Fruit fly (Drosophila melanogaster): Measurements from ENCODE around the gene AhcyL2.

The AhcyL2 gene

dm6 chr3R:16987220-16987923 is 5.4 kb upstream of the AhcyL2 start, which contains the start of gene CG18622 (continued):
- TF ChIP-seq lov (optimal IDR thresholded peaks at IDR 0.05) (no peak), lov (GFP tag; IDR thresholded peaks at IDR 0.05) (no peak), tna (GFP tag; IDR thresholded peaks at IDR 0.05; ENCODE audit: partially characterized antibody) (no peak; the same call in 1 of the 2 replicates), CG14050 (GFP tag; IDR thresholded peaks at IDR 0.05) (no peak), CG11560 (tag; IDR thresholded peaks at IDR 0.05) (0 out of 3 replicates have a peak, but pooled peaks have one; percentile 6), p53 (GFP tag; optimal IDR thresholded peaks at IDR 0.05) (no peak), twi (tag; optimal IDR thresholded peaks at IDR 0.05) (no peak), cad (GFP tag; optimal IDR thresholded peaks at IDR 0.05) (no peak), wor (GFP tag; IDR thresholded peaks at IDR 0.05) (no peak), mirr (GFP tag; optimal IDR thresholded peaks at IDR 0.05) (peak; percentile 75), CG42726 (GFP tag; IDR thresholded peaks at IDR 0.05; ENCODE audit: partially characterized antibody) (no peak), pb (GFP tag; optimal IDR thresholded peaks at IDR 0.05) (no peak), BEAF-32 (GFP tag; optimal IDR thresholded peaks at IDR 0.05) (no peak), Ada2b (GFP tag; IDR thresholded peaks at IDR 0.05) (0 out of 2 replicates have a peak, but pooled peaks have one; percentile 3), gsb-n (tag; optimal IDR thresholded peaks at IDR 0.05) (no peak), E2f1 (GFP tag; IDR thresholded peaks at IDR 0.05) (no peak), da (GFP tag; optimal IDR thresholded peaks at IDR 0.05) (no peak), CG12299 (tag; optimal IDR thresholded peaks at IDR 0.05) (no peak), CG2129 (GFP tag; IDR thresholded peaks at IDR 0.05; ENCODE audit: partially characterized antibody) (no peak), yki (optimal IDR thresholded peaks at IDR 0.05) (no peak), Dbx (GFP tag; IDR thresholded peaks at IDR 0.05) (peak; percentile 74; the same call in 2 of the 3 replicates), Hr78 (GFP tag; optimal IDR thresholded peaks at IDR 0.05) (no peak), CG6854 (GFP tag; optimal IDR thresholded peaks at IDR 0.05) (no peak), CG33557 (GFP tag; optimal IDR thresholded peaks at IDR 0.05) (no peak), oc (tag; optimal IDR thresholded peaks at IDR 0.05) (peak; percentile 34), zfh2 (GFP tag; optimal IDR thresholded peaks at IDR 0.05) (no peak), lola (GFP tag; optimal IDR thresholded peaks at IDR 0.05) (no peak), pho (GFP tag; optimal IDR thresholded peaks at IDR 0.05) (no peak), CG1603 (tag; optimal IDR thresholded peaks at IDR 0.05) (no peak), Xrp1 (GFP tag; IDR thresholded peaks at IDR 0.05) (no peak), HHEX (GFP tag; optimal IDR thresholded peaks at IDR 0.05) (no peak), Dfd (GFP tag; optimal IDR thresholded peaks at IDR 0.05) (no peak), slbo (GFP tag; IDR thresholded peaks at IDR 0.05) (0 out of 2 replicates have a peak, but pooled peaks have one; percentile 2), Taf1 (GFP tag; IDR thresholded peaks at IDR 0.05) (no peak), CG11504 (tag; optimal IDR thresholded peaks at IDR 0.05) (peak; percentile 45), Jarid2 (GFP tag; optimal IDR thresholded peaks at IDR 0.05) (peak; percentile 87), CG17568 (GFP tag; optimal IDR thresholded peaks at IDR 0.05) (no peak), sd (tag; optimal IDR thresholded peaks at IDR 0.05) (peak; percentile 61), Doc3 (GFP tag; IDR thresholded peaks at IDR 0.05; ENCODE audit: partially characterized antibody) (no peak), CG17612 (GFP tag; IDR thresholded peaks at IDR 0.05) (no peak), D (optimal IDR thresholded peaks at IDR 0.05) (peak; percentile 1), D (GFP tag; optimal IDR thresholded peaks at IDR 0.05) (no peak), Oaz (GFP tag; IDR thresholded peaks at IDR 0.05) (no peak), CG12744 (GFP tag; optimal IDR thresholded peaks at IDR 0.05) (no peak), Deaf1 (tag; optimal IDR thresholded peaks at IDR 0.05) (peak; percentile 88), ham (GFP tag; IDR thresholded peaks at IDR 0.05) (no peak), CG3065 (GFP tag; optimal IDR thresholded peaks at IDR 0.05) (no peak), CG8924 (tag; optimal IDR thresholded peaks at IDR 0.05) (no peak), CG1792 (GFP tag; optimal IDR thresholded peaks at IDR 0.05) (no peak), CG34422 (GFP tag; IDR thresholded peaks at IDR 0.05) (peak; percentile 34; the same call in 1 of the 3 replicates)

Measured in whole organism, embryonic.